Fruit fly (Drosophila melanogaster) Kc167 (cell line): Measurements from ENCODE around the gene CG42828.

Experiments used
- Myc ChIP-seq: fragments of >200 bp; optimal IDR thresholded peaks from 2 replicates; lab custom pipeline; 2017; ENCODE audit warnings: missing external identifiers
- Sin3A ChIP-seq: fragments of >200 bp; optimal IDR thresholded peaks from 2 replicates; lab custom pipeline; 2018; ENCODE audit warnings: missing external identifiers
- h ChIP-seq: fragments of >200 bp; optimal IDR thresholded peaks from 3 replicates; lab custom pipeline; 2018; ENCODE audit warnings: missing external identifiers
- insv ChIP-seq: fragments of >200 bp; optimal IDR thresholded peaks from 3 replicates; lab custom pipeline; 2018; ENCODE audit warnings: missing external identifiers
- ttk ChIP-seq: sonication (Bioruptor generic); optimal IDR thresholded peaks from 2 replicates; lab custom pipeline; 2017; ENCODE audit warnings: missing external identifiers

dm6 chr3R:23373403-23373802, at the start of gene CG42828:
- TF ChIP-seq h (lab: Kevin White, UChicago) (no peak), insv (lab: Kevin White, UChicago) (no peak), Sin3A (lab: Kevin White, UChicago) (no peak), ttk (lab: Kevin White, UChicago) (no peak), Myc (lab: Kevin White, UChicago) (no peak)
